Worm (Caenorhabditis elegans): ENCODE measurements around the gene C14B1.8.

DNA sequence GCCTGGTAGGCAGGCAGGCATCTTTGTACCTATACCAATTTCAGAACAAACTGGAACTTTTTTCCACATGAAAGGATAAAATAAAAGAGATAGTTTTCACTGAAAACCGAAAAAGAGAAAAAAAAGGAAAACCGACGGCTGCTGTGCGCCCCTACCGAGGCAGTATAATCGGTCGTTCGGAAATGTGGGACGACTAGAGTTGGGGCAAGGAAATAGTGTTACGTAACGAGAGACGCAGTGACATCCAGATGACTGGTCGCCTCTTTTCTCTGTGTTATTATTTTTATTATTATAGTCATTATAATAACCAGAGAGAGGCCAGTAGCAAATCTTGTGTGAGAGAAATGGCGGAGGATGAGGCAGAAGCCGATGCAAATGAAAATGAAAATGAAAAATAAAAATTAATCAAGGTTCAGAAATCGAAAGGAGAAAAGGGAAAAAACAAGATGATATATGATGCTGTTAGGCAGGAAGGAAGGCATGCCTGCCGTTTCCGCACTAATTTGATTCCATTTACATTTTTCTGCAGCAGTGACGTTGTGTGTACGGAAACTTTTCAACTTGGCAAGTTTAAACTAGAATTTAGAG is 38.0 kb downstream of the C14B1.8 start:
- TF ChIP-seq nhr-11 (tag; optimal IDR thresholded peaks at IDR 0.05) (no peak), snpc-4 (tag; optimal IDR thresholded peaks at IDR 0.05) (no peak), lir-3 (tag; optimal IDR thresholded peaks at IDR 0.05; ENCODE audit: poor library complexity) (no peak), nhr-77 (tag; optimal IDR thresholded peaks at IDR 0.05) (no peak)

Measured in whole organism, L1 larva.